Worm (Caenorhabditis elegans): ENCODE data around the gene B0361.4.

ce11 chrIII:7290462-7290861 lies 31.7 kb downstream of the B0361.4 start, which contains the start of gene algn-11:
- TF ChIP-seq egl-18 (GFP tag; IDR thresholded peaks at IDR 0.05) (no peak), nfya-1 (tag; optimal IDR thresholded peaks at IDR 0.05; ENCODE audit: borderline replicate concordance, insufficient read depth) (no peak), Y95B8A.8 (GFP tag; IDR thresholded peaks at IDR 0.05) (no peak), zim-3 (tag; optimal IDR thresholded peaks at IDR 0.05) (no peak), snpc-4 (GFP tag; optimal IDR thresholded peaks at IDR 0.05) (no peak), snpc-4 (tag; optimal IDR thresholded peaks at IDR 0.05) (no peak), B0261.1 (tag; optimal IDR thresholded peaks at IDR 0.05) (no peak), ceh-91 (GFP tag; IDR thresholded peaks at IDR 0.05) (no peak), snpc-1.3 (tag; optimal IDR thresholded peaks at IDR 0.05; ENCODE audit: insufficient read depth) (no peak), hmg-1.2 (GFP tag; IDR thresholded peaks at IDR 0.05) (no peak)

All from whole organism, young adult.